Worm (Caenorhabditis elegans) whole organism, mixed stage, embryonic: ENCODE measurements around the gene nlp-31.

Source experiments
- ces-1 ChIP-seq: fragments of 150-350 bp; optimal IDR thresholded peaks from 2 replicates; lab custom pipeline; 2014; ENCODE audit warnings: missing biosample characterization, missing genetic modification reagents, missing genetic modification characterization
- lin-13 ChIP-seq: fragments of 150-350 bp; optimal IDR thresholded peaks from 2 replicates; lab custom pipeline; 2014; ENCODE audit warnings: missing biosample characterization, missing genetic modification characterization
- lin-32 ChIP-seq: fragments of 200-800 bp; sonication (Bioruptor generic); optimal IDR thresholded peaks from 2 replicates; lab custom pipeline; 2018; ENCODE audit warnings: mild to moderate bottlenecking, missing genetic modification characterization, missing compliant biosample characterization
- lsy-2 ChIP-seq: fragments of 150-350 bp; optimal IDR thresholded peaks from 2 replicates; lab custom pipeline; 2014; ENCODE audit warnings: missing biosample characterization, missing genetic modification characterization
- mab-5 ChIP-seq: fragments of 150-350 bp; optimal IDR thresholded peaks from 2 replicates; lab custom pipeline; 2014; ENCODE audit warnings: missing biosample characterization, missing genetic modification characterization
- nhr-12 ChIP-seq: fragments of 150-350 bp; optimal IDR thresholded peaks from 2 replicates; lab custom pipeline; 2014; ENCODE audit warnings: missing biosample characterization, missing genetic modification characterization
- nhr-28 ChIP-seq: fragments of 150-350 bp; optimal IDR thresholded peaks from 2 replicates; lab custom pipeline; 2014; ENCODE audit warnings: missing biosample characterization, missing genetic modification characterization
- pha-4 ChIP-seq: fragments of 150-350 bp; optimal IDR thresholded peaks from 2 replicates; lab custom pipeline; 2018; ENCODE audit warnings: missing biosample characterization, missing genetic modification reagents, missing genetic modification characterization
- snpc-4 ChIP-seq: fragments of 150-350 bp; optimal IDR thresholded peaks from 2 replicates; lab custom pipeline; 2014; ENCODE audit warnings: missing biosample characterization, missing genetic modification characterization
- sptf-1 ChIP-seq: sonication (generic microtip); optimal IDR thresholded peaks from 2 replicates; lab custom pipeline; 2017; ENCODE audit warnings: mild to moderate bottlenecking, missing genetic modification characterization, moderate library complexity, missing compliant biosample characterization
- unc-62 ChIP-seq: fragments of 150-350 bp; optimal IDR thresholded peaks from 2 replicates; lab custom pipeline; 2014; ENCODE audit warnings: missing biosample characterization, missing genetic modification reagents, missing genetic modification characterization
- ztf-11 ChIP-seq: fragments of 150-350 bp; optimal IDR thresholded peaks from 2 replicates; lab custom pipeline; 2014; ENCODE audit warnings: missing biosample characterization, missing genetic modification characterization

ce11 chrV:3994048-3994447 is 14.2 kb downstream of the nlp-31 start, which contains the start of gene K09D9.9:
- TF ChIP-seq sptf-1 (tag; lab: Kevin White, UChicago) (no peak), lsy-2 (tag; lab: Kevin White, UChicago) (no peak), snpc-4 (tag; lab: Kevin White, UChicago) (no peak), ces-1 (GFP tag; lab: Kevin White, UChicago) (no peak), lin-13 (tag; lab: Kevin White, UChicago) (no peak), nhr-12 (tag; lab: Kevin White, UChicago) (no peak), nhr-28 (no peak), lin-32 (GFP tag; lab: Kevin White, UChicago) (no peak), pha-4 (no peak), ztf-11 (tag; lab: Kevin White, UChicago) (no peak), unc-62 (GFP tag; lab: Kevin White, UChicago) (no peak), mab-5 (tag; lab: Kevin White, UChicago) (no peak)
